Fruit fly (Drosophila melanogaster): ENCODE results near the gene Muc91C.

Gene Muc91C

DNA sequence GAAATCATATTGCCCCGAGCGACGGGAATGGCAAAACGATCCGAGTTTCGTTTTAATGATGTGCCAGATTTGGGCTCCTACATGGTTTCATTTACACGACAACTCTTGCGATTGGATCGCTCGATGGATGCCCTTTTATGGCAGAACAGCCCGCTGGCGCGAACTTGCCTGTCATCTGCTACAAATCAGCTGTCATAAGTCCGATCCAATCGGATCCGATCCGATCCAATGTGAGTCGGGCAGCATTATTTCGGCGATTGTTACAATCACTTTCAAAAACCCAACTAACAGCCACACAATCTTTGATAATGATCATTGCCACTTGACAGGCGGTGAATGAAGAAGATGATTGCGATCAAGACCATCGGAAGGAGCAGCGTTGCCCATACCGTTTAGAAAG, 48.9 kb downstream of the Muc91C start:
- TF ChIP-seq Myc (optimal IDR thresholded peaks at IDR 0.05) (no peak), insv (optimal IDR thresholded peaks at IDR 0.05) (no peak), h (optimal IDR thresholded peaks at IDR 0.05) (no peak), psq (optimal IDR thresholded peaks at IDR 0.05) (no peak), ttk (optimal IDR thresholded peaks at IDR 0.05) (no peak), Sin3A (optimal IDR thresholded peaks at IDR 0.05) (no peak)

DNA sequence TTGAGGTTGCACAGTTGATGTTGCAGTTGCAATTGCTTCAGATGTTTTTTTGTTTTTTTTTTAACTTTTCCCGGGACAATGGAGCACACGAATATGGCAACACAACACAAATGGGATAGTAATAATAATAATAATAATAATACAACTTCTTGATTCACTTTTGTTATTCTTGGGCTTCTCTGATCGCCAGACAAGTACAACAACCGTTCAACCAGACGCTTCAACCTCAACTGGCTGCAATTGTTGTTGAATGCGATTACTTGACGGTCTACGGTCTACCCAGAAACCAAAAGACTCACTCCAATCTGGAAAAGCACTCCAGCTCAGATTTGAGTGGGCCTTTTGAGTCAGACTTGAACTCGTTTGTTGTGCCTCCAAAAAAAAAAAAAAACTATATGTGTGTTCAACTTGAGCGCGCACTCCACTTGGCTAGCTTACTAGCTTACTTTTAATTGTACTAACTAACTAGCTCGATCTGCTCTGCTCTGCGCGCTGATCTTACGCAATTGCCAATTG, 51.2 kb downstream of the Muc91C start, which contains the start of gene CG14301:
Gene CG14301 (minus strand): TSS at position 216 of the 516 bp plus-strand sequence.
- TF ChIP-seq Sin3A (optimal IDR thresholded peaks at IDR 0.05) = no peak
- no peak for TF ChIP-seq ttk (optimal IDR thresholded peaks at IDR 0.05)
- no peak for TF ChIP-seq psq (optimal IDR thresholded peaks at IDR 0.05)
- no peak for TF ChIP-seq h (optimal IDR thresholded peaks at IDR 0.05)
- no peak for TF ChIP-seq Myc (optimal IDR thresholded peaks at IDR 0.05)
- TF ChIP-seq insv (optimal IDR thresholded peaks at IDR 0.05) = no peak

DNA sequence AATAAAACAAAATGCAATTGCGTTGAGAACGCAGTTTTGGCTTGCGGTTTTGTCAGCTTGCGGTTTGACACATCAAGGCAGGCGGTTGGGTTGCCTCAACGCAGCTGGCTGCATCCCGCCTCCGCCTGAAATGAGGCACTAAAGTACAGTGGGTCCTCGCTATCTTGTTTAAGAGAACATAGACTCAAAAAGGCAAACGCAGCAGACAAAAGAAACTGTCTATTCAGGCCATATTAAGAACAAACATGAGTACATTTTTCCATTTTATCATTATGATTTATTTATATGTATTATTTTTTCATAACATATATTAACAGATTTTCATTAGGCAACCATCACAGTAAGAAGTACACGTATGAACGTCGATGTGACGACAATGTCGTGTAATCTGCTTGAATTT, 52.9 kb downstream of the Muc91C start:
- TF ChIP-seq psq (optimal IDR thresholded peaks at IDR 0.05) (no peak), ttk (optimal IDR thresholded peaks at IDR 0.05) (no peak), h (optimal IDR thresholded peaks at IDR 0.05) (no peak), Sin3A (optimal IDR thresholded peaks at IDR 0.05) (no peak), Myc (optimal IDR thresholded peaks at IDR 0.05) (no peak), insv (optimal IDR thresholded peaks at IDR 0.05) (no peak)

Data from Kc167 (cell line).